Fruit fly (Drosophila melanogaster): ENCODE results near the gene CG33784.

DNA sequence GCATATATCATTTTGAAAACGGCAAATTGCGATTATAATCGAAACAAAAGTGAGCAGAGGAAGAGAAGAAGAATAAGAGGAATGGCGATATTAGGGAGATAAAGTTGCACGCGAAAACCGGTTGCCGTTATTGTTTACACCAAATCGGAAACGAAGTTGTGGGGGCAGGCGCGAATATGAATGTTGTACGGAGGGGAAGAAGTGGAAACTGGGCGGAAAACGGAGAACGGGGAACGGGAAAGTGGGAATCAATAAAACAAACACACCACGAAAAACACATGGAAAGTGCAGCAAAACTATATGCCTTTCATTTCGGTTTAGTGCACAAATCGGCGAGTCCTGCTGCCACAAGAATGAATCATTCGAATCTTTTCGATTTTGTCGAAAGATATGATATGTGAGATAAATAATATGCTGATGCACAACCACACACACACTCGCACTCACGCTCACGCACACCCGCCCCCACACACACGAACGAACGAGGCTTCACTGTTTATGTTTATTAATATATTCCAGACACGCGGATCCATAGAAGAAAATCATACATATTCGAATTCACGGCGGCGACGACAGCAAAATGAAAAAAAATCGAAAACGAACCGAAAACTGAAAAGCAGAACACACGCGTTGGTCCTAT lies 25.6 kb upstream of the CG33784 start:
- TF ChIP-seq Smox (GFP tag; optimal IDR thresholded peaks at IDR 0.05), result no peak
- TF ChIP-seq Sox15 (GFP tag; optimal IDR thresholded peaks at IDR 0.05), result no peak
- TF ChIP-seq Blimp-1 (GFP tag; optimal IDR thresholded peaks at IDR 0.05), result no peak
- TF ChIP-seq CG6792 (GFP tag; optimal IDR thresholded peaks at IDR 0.05), result no peak
- no peak for TF ChIP-seq Met (GFP tag; optimal IDR thresholded peaks at IDR 0.05)
- no peak for TF ChIP-seq Lpt (GFP tag; optimal IDR thresholded peaks at IDR 0.05)
- TF ChIP-seq CG1621 (tag; optimal IDR thresholded peaks at IDR 0.05), result no peak
- no peak for TF ChIP-seq CG11902 (GFP tag; optimal IDR thresholded peaks at IDR 0.05)
- TF ChIP-seq Hr38 (GFP tag; optimal IDR thresholded peaks at IDR 0.05), result no peak
- no peak for TF ChIP-seq lz (GFP tag; optimal IDR thresholded peaks at IDR 0.05)
- peak; percentile 11; the same call in 1 of the 3 replicates for TF ChIP-seq CG6163 (GFP tag; IDR thresholded peaks at IDR 0.05)
- no peak for TF ChIP-seq OdsH (GFP tag; optimal IDR thresholded peaks at IDR 0.05)
- no peak for TF ChIP-seq svp (GFP tag)

All from whole organism, prepupa.